Worm (Caenorhabditis elegans) whole organism, midembryonic: ENCODE measurements around the gene str-25.

ENCODE experiments used
- klf-2 ChIP-seq: fragments of 200-800 bp; sonication (Bioruptor generic); conservative IDR thresholded peaks from 2 replicates; pipeline ENCODE4 v1.3.6; 2022; ENCODE audit warnings: missing genetic modification reagents, missing genetic modification characterization, missing compliant biosample characterization
- tab-1 ChIP-seq: fragments of 200-800 bp; sonication (Bioruptor generic); IDR thresholded peaks from 2 replicates; pipeline ENCODE4 v1.3.6; 2022; ENCODE audit warnings: missing genetic modification characterization, missing compliant biosample characterization

ce11 chrV:16132215-16132614 is 16.7 kb downstream of the str-25 start:
- TF ChIP-seq tab-1 (GFP tag; lab: Robert Waterston, UW) (no peak), klf-2 (no peak)
